Worm (Caenorhabditis elegans) whole organism, L4 larva: ENCODE results near the gene C17H12.8.

ENCODE experiments used
- F10B5.3 ChIP-seq: sonication (generic microtip); optimal IDR thresholded peaks from 2 replicates; lab custom pipeline; 2016; ENCODE audit warnings: mild to moderate bottlenecking, missing genetic modification characterization, missing compliant biosample characterization
- F26F4.8 ChIP-seq: fragments of 200-800 bp; sonication (Bioruptor generic); conservative IDR thresholded peaks from 2 replicates; pipeline ENCODE4 v1.3.6; 2022; ENCODE audit warnings: missing genetic modification characterization, missing compliant biosample characterization
- T26A8.4 ChIP-seq: fragments of 200-800 bp; sonication (Bioruptor generic); IDR thresholded peaks from 2 replicates; pipeline ENCODE4 v1.3.6; 2022; ENCODE audit warnings: missing genetic modification characterization, missing compliant biosample characterization
- Y5F2A.4 ChIP-seq: fragments of 200-800 bp; sonication (Bioruptor generic); optimal IDR thresholded peaks from 2 replicates; lab custom pipeline; 2018; ENCODE audit warnings: mild to moderate bottlenecking, missing genetic modification characterization, missing compliant biosample characterization
- ZK337.2 ChIP-seq: fragments of 200-800 bp; sonication (Bioruptor generic); IDR thresholded peaks from 2 replicates; pipeline ENCODE4 v1.3.6; 2022; ENCODE audit warnings: missing genetic modification reagents, missing genetic modification characterization, missing compliant biosample characterization
- ZK546.5 ChIP-seq, 2 experiments: sonication (generic microtip); optimal IDR thresholded peaks; 2 replicates each; lab custom pipeline; 2017; ENCODE audit warnings: missing biosample characterization in 2 of 2, missing genetic modification characterization in 2 of 2
- aha-1 ChIP-seq: fragments of 150-350 bp; peaks from one replicate; lab custom pipeline; 2014; ENCODE audit warnings: missing biosample characterization, missing genetic modification characterization
- aly-2 ChIP-seq: sonication (generic microtip); optimal IDR thresholded peaks from 2 replicates; lab custom pipeline; 2018; ENCODE audit warnings: missing biosample characterization, missing genetic modification characterization
- ama-1 ChIP-seq: fragments of 150-350 bp; optimal IDR thresholded peaks from 2 replicates; lab custom pipeline; 2014; ENCODE audit warnings: inconsistent platforms, mixed read lengths
- ceh-20 ChIP-seq: fragments of 200-800 bp; sonication (Bioruptor generic); IDR thresholded peaks from 2 replicates; pipeline ENCODE4 v1.3.6; 2022; ENCODE audit warnings: missing genetic modification reagents, missing genetic modification characterization, missing compliant biosample characterization
- ceh-44 ChIP-seq: fragments of 200-800 bp; sonication (Bioruptor generic); IDR thresholded peaks from 2 replicates; pipeline ENCODE4 v1.3.6; 2022; ENCODE audit warnings: missing genetic modification reagents, missing genetic modification characterization, missing compliant biosample characterization
- ceh-62 ChIP-seq: sonication (generic microtip); optimal IDR thresholded peaks from 2 replicates; lab custom pipeline; 2017; ENCODE audit warnings: missing biosample characterization, missing genetic modification characterization
- ceh-82 ChIP-seq: sonication (generic microtip); optimal IDR thresholded peaks from 2 replicates; lab custom pipeline; 2017; ENCODE audit warnings: missing biosample characterization, missing genetic modification characterization
- ces-1 ChIP-seq: fragments of 150-350 bp; sonication (generic microtip); optimal IDR thresholded peaks from 4 replicates; lab custom pipeline; 2014; ENCODE audit warnings: missing biosample characterization, missing genetic modification reagents, missing genetic modification characterization
- dmd-8 ChIP-seq: fragments of 200-800 bp; sonication (Bioruptor generic); IDR thresholded peaks from 2 replicates; pipeline ENCODE4 v1.3.6; 2022; ENCODE audit warnings: missing genetic modification characterization, missing compliant biosample characterization
- duxl-1 ChIP-seq: sonication (generic microtip); optimal IDR thresholded peaks from 2 replicates; lab custom pipeline; 2016; ENCODE audit warnings: mild to moderate bottlenecking, missing genetic modification characterization, moderate library complexity, missing compliant biosample characterization; ENCODE audit not compliant: poor library complexity
- egl-43 ChIP-seq: fragments of 200-800 bp; sonication (Bioruptor generic); IDR thresholded peaks from 2 replicates; pipeline ENCODE4 v1.3.6; 2022; ENCODE audit warnings: missing genetic modification reagents, missing genetic modification characterization, missing compliant biosample characterization
- fkh-10 ChIP-seq: fragments of 150-350 bp; optimal IDR thresholded peaks from 2 replicates; lab custom pipeline; 2014; ENCODE audit warnings: missing biosample characterization, missing genetic modification reagents, missing genetic modification characterization
- fos-1 ChIP-seq: fragments of 150-350 bp; optimal IDR thresholded peaks from 2 replicates; lab custom pipeline; 2014; ENCODE audit warnings: missing biosample characterization, missing genetic modification characterization
- hlh-11 ChIP-seq: fragments of 200-800 bp; sonication (Bioruptor generic); optimal IDR thresholded peaks from 2 replicates; lab custom pipeline; 2018; ENCODE audit warnings: mild to moderate bottlenecking, missing genetic modification characterization, missing compliant biosample characterization
- hlh-30 ChIP-seq: sonication (generic microtip); optimal IDR thresholded peaks from 2 replicates; lab custom pipeline; 2017; ENCODE audit warnings: antibody characterized with exemption, mild to moderate bottlenecking, missing genetic modification characterization, missing compliant biosample characterization; ENCODE audit not compliant: insufficient read depth
- lin-13 ChIP-seq: fragments of 150-350 bp; optimal IDR thresholded peaks from 2 replicates; lab custom pipeline; 2014; ENCODE audit warnings: missing biosample characterization, missing genetic modification reagents, missing genetic modification characterization
- lin-15B ChIP-seq: fragments of 150-350 bp; sonication (generic microtip); optimal IDR thresholded peaks from 3 replicates; lab custom pipeline; 2014; ENCODE audit warnings: missing biosample characterization, missing genetic modification characterization
- lin-29 ChIP-seq: fragments of 200-800 bp; sonication (Bioruptor generic); IDR thresholded peaks from 2 replicates; pipeline ENCODE4 v1.3.6; 2022; ENCODE audit warnings: missing genetic modification reagents, missing genetic modification characterization, missing compliant biosample characterization
- lin-39 ChIP-seq: fragments of 150-350 bp; optimal IDR thresholded peaks from 2 replicates; lab custom pipeline; 2014; ENCODE audit warnings: missing biosample characterization, missing genetic modification reagents, missing genetic modification characterization
- lir-3 ChIP-seq: sonication (generic microtip); optimal IDR thresholded peaks from 2 replicates; lab custom pipeline; 2016; ENCODE audit warnings: mild to moderate bottlenecking, missing genetic modification characterization, missing compliant biosample characterization
- lsy-2 ChIP-seq, 2 experiments: fragments of 150-350 bp in 1 of 2; sonication (generic microtip) in 1 of 2; optimal IDR thresholded peaks; 2 replicates each; lab custom pipeline; 2014 to 2017; ENCODE audit warnings: missing biosample characterization in 2 of 2, missing genetic modification characterization in 2 of 2
- madf-5 ChIP-seq, 2 experiments: fragments of 200-800 bp; sonication (Bioruptor generic); IDR thresholded peaks; 2 replicates each; pipeline ENCODE4 v1.3.6; 2022; ENCODE audit warnings: missing compliant biosample characterization in 2 of 2, missing genetic modification characterization in 2 of 2
- mdt-29 ChIP-seq: fragments of 200-800 bp; sonication (Bioruptor generic); IDR thresholded peaks from 2 replicates; pipeline ENCODE4 v1.3.6; 2022; ENCODE audit warnings: missing genetic modification reagents, missing genetic modification characterization, missing compliant biosample characterization
- nhr-10 ChIP-seq: fragments of 150-350 bp; optimal IDR thresholded peaks from 2 replicates; lab custom pipeline; 2014; ENCODE audit warnings: missing biosample characterization, missing genetic modification characterization
- nhr-11 ChIP-seq: fragments of 150-350 bp; optimal IDR thresholded peaks from 2 replicates; lab custom pipeline; 2014; ENCODE audit warnings: missing biosample characterization, missing genetic modification characterization
- nhr-111 ChIP-seq: fragments of 200-800 bp; sonication (Bioruptor generic); optimal IDR thresholded peaks from 2 replicates; lab custom pipeline; 2018; ENCODE audit warnings: mild to moderate bottlenecking, missing genetic modification characterization, missing compliant biosample characterization
- nhr-25 ChIP-seq: sonication (generic microtip); optimal IDR thresholded peaks from 2 replicates; lab custom pipeline; 2017; ENCODE audit warnings: missing genetic modification characterization, mild to moderate bottlenecking, missing compliant biosample characterization, antibody characterized with exemption, moderate library complexity, borderline replicate concordance; ENCODE audit not compliant: insufficient read depth
- nhr-28 ChIP-seq: fragments of 150-350 bp; optimal IDR thresholded peaks from 2 replicates; lab custom pipeline; 2014; ENCODE audit warnings: missing biosample characterization, missing genetic modification characterization
- nhr-41 ChIP-seq: fragments of 200-800 bp; sonication (Bioruptor generic); IDR thresholded peaks from 2 replicates; pipeline ENCODE4 v1.3.6; 2022; ENCODE audit warnings: missing genetic modification reagents, missing genetic modification characterization, missing compliant biosample characterization
- php-3 ChIP-seq: fragments of 200-800 bp; sonication (Bioruptor generic); IDR thresholded peaks from 2 replicates; pipeline ENCODE4 v1.3.6; 2022; ENCODE audit warnings: missing genetic modification reagents, missing genetic modification characterization, missing compliant biosample characterization
- rbr-2 ChIP-seq: sonication (generic microtip); optimal IDR thresholded peaks from 2 replicates; lab custom pipeline; 2016; ENCODE audit warnings: missing genotype, missing genetic modification characterization, missing compliant biosample characterization
- saeg-2 ChIP-seq: fragments of 200-800 bp; sonication (Bioruptor generic); IDR thresholded peaks from 2 replicates; pipeline ENCODE4 v1.3.6; 2022; ENCODE audit warnings: missing genetic modification reagents, missing genetic modification characterization, missing compliant biosample characterization
- set-16 ChIP-seq: fragments of 200-800 bp; sonication (Bioruptor generic); IDR thresholded peaks from 2 replicates; pipeline ENCODE4 v1.3.6; 2022; ENCODE audit warnings: missing genetic modification reagents, missing genetic modification characterization, missing compliant biosample characterization
- skn-1 ChIP-seq: fragments of 150-350 bp; optimal IDR thresholded peaks from 2 replicates; lab custom pipeline; 2014; ENCODE audit warnings: missing biosample characterization, missing genetic modification characterization
- spr-3 ChIP-seq: fragments of 200-800 bp; sonication (Bioruptor generic); optimal IDR thresholded peaks from 2 replicates; lab custom pipeline; 2018; ENCODE audit warnings: mild to moderate bottlenecking, missing genetic modification characterization, missing compliant biosample characterization
- tag-97 ChIP-seq: fragments of 200-800 bp; sonication (Bioruptor generic); IDR thresholded peaks from 2 replicates; pipeline ENCODE4 v1.3.6; 2022; ENCODE audit warnings: missing genetic modification characterization, missing compliant biosample characterization
- unc-130 ChIP-seq: sonication (generic microtip); optimal IDR thresholded peaks from 2 replicates; lab custom pipeline; 2016; ENCODE audit warnings: missing genetic modification reagents, missing genetic modification characterization, missing compliant biosample characterization
- unc-62 ChIP-seq, 3 experiments: fragments of 150-350 bp in 1 of 3; sonication (generic microtip); optimal IDR thresholded peaks in 2 of 3; peaks in 1 of 3; 1 replicate in 1 of 3; 2 replicates in 2 of 3; lab custom pipeline; 2014 to 2017; ENCODE audit warnings: missing biosample characterization in 3 of 3, missing genetic modification characterization in 3 of 3, missing genetic modification reagents in 3 of 3, missing genotype in 1 of 3
- ztf-7 ChIP-seq: fragments of 150-350 bp; optimal IDR thresholded peaks from 2 replicates; lab custom pipeline; 2014; ENCODE audit warnings: missing biosample characterization, missing genetic modification characterization

C17H12.8 gene

DNA sequence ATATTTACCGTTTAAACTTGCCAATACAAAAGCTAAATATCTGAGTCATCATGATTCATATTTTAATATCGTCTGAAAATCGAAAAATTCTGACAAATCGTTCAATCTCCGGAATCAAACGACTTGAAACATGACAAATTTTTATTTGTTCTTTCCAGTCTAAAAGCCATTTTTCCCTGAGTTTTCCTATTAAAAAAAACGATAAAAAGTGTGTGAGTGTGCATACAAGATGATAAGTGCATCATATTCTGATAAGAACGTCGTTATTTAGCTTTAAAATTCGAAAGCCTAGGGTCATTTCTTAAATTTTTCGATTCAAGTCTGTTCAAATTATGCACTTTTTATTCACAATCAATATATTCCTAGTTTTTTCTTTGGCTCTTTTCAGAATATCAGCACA lies 11.4 kb downstream of the C17H12.8 start, which contains the start of gene H20E11.1 (continued):
- TF ChIP-seq spr-3 (GFP tag; lab: Kevin White, UChicago): no peak
- TF ChIP-seq madf-5 (GFP tag; IDR thresholded peaks at IDR 0.05; lab: Robert Waterston, UW): no peak
- TF ChIP-seq ztf-7 (tag; lab: Kevin White, UChicago): no peak
- TF ChIP-seq php-3: peak; percentile 81; the same call in 1 of the 2 replicates
- no peak for TF ChIP-seq duxl-1 (tag; lab: Kevin White, UChicago)
- TF ChIP-seq saeg-2 (GFP tag; lab: Robert Waterston, UW): no peak
- no peak for TF ChIP-seq Y5F2A.4 (GFP tag; lab: Kevin White, UChicago)
- no peak for TF ChIP-seq lin-39
- no peak for TF ChIP-seq fos-1 (tag; lab: Kevin White, UChicago)
- no peak for TF ChIP-seq nhr-41 (GFP tag; lab: Robert Waterston, UW)
- no peak for TF ChIP-seq lin-29 (GFP tag; lab: Robert Waterston, UW)
- no peak for TF ChIP-seq lin-15B
- no peak for TF ChIP-seq skn-1
- no peak for TF ChIP-seq ZK546.5 (tag; optimal IDR thresholded peaks at IDR 0.05; lab: Kevin White, UChicago)
- no peak for TF ChIP-seq ceh-44

DNA sequence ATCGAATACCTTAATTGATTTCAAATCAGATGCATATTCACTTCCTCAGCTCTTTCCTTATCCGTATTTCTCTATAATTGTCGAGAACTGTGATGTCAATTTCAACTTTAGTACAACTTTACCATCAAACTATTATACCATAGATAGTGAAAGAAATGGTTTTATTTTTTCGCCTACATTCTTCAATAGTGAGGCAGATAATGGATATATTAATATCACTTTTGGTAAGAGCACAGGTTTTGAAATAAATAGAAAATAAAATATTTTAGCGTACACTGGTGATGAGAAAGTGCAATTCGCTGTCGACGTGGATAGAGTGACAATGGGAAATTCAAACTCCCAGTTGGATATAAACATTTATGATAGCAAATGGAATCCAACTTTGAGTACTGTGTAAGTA lies 13.7 kb downstream of the C17H12.8 start:
- TF ChIP-seq unc-62 (GFP tag; optimal IDR thresholded peaks at IDR 0.05 in 1 of 2; lab: Kevin White, UChicago): peak in 1 of 2 experiments; percentile 94
- no peak for TF ChIP-seq unc-62 (tag; optimal IDR thresholded peaks at IDR 0.05; lab: Kevin White, UChicago)
- no peak for TF ChIP-seq ceh-82 (tag; lab: Kevin White, UChicago)

DNA sequence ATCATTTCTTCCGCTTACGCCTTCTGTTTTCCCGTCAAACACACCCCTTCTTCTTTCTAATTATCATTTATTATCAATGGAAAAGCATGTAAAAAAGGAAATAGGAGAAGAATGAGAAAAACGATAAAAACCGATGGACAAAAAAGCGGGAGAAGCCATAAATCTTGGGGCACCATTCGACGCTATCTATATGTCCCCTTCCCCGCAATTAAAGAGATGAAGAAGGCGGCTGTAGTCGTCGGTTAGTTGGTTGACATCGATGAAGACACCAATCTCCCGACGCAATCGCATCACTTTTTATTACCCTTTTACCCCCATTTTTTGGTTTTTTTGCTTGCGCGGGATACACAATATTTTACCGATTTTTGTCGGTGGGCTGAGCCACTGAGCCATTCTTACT lies 15.1 kb downstream of the C17H12.8 start:
- TF ChIP-seq lin-13 (GFP tag; lab: Kevin White, UChicago): no peak
- TF ChIP-seq ces-1 (GFP tag; lab: Kevin White, UChicago): no peak
- 0 out of 2 replicates have a peak, but pooled peaks have one; percentile 33 for TF ChIP-seq php-3
- TF ChIP-seq hlh-11 (tag; lab: Kevin White, UChicago): peak; percentile 33
- TF ChIP-seq ztf-7 (tag; lab: Kevin White, UChicago): no peak
- no peak for TF ChIP-seq skn-1
- TF ChIP-seq egl-43: no peak
- no peak for TF ChIP-seq ama-1 (lab: Kevin White, UChicago)
- TF ChIP-seq unc-130 (GFP tag; lab: Kevin White, UChicago): no peak
- TF ChIP-seq aly-2 (tag; lab: Kevin White, UChicago): no peak
- TF ChIP-seq nhr-25 (tag; lab: Kevin White, UChicago): no peak
- peak; percentile 20 for TF ChIP-seq nhr-28
- TF ChIP-seq ceh-20 (GFP tag; lab: Robert Waterston, UW): peak; percentile 61; the same call in 1 of the 2 replicates
- TF ChIP-seq rbr-2: no peak
- TF ChIP-seq F10B5.3 (tag; lab: Kevin White, UChicago): no peak
- TF ChIP-seq nhr-10 (tag; lab: Kevin White, UChicago): no peak
- no peak for TF ChIP-seq lir-3 (tag; lab: Kevin White, UChicago)

DNA sequence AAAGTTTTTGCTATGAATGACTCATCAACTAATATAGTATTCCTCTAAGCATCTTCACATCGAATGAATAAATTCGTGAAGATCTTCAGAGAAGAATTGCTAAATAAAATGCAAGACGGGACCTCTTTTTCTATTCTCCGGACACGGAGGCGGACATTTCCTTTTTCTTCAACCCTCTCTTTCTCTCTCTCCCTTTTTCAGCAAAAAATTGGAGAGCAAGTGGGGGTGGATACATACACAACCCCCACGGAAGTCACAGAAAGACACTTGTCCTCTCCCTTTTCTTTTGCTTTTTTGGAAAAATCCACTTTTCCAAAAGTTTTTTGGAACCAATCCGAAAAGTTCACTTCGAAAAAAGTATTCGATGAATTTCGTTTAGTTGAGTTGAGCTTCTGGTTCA lies 16.2 kb downstream of the C17H12.8 start:
- TF ChIP-seq fkh-10 (peak; percentile 86), mdt-29 (no peak), ZK337.2 (GFP tag; lab: Robert Waterston, UW) (peak; percentile 62; the same call in 1 of the 2 replicates)

DNA sequence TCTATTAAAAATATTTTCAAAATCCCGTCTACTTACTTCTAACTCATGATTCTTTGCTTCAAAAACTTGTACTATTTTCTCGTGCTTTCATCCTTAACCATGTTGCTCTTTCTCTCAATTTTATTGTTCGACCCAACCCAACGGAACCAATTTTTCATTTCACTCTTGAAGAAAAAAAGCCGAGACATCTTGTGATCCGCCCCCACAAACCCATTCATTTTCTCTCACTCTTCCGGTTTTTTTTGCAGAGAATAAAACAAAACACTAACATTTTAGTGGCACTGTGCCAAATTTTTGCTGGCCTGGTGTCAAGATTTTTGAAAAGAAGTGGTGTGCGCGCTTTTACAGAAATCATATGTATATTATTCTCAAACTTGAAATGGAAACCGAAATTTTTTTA lies 18.3 kb downstream of the C17H12.8 start:
- TF ChIP-seq dmd-8: no peak
- TF ChIP-seq F10B5.3 (tag; lab: Kevin White, UChicago): no peak
- no peak for TF ChIP-seq madf-5 (GFP tag; IDR thresholded peaks at IDR 0.05; lab: Robert Waterston, UW)
- TF ChIP-seq hlh-11 (tag; lab: Kevin White, UChicago): no peak
- TF ChIP-seq nhr-28: no peak
- no peak for TF ChIP-seq ceh-62 (tag; lab: Kevin White, UChicago)
- TF ChIP-seq F26F4.8 (GFP tag; lab: Robert Waterston, UW): no peak
- TF ChIP-seq lin-29 (GFP tag; lab: Robert Waterston, UW): no peak
- 0 out of 2 replicates have a peak, but pooled peaks have one; percentile 43 for TF ChIP-seq ceh-20 (GFP tag; lab: Robert Waterston, UW)
- no peak for TF ChIP-seq T26A8.4 (GFP tag; lab: Robert Waterston, UW)
- peak; percentile 92 for TF ChIP-seq aha-1 (tag; lab: Kevin White, UChicago)
- no peak for TF ChIP-seq tag-97 (GFP tag; lab: Robert Waterston, UW)
- TF ChIP-seq nhr-11 (tag; lab: Kevin White, UChicago): no peak
- no peak for TF ChIP-seq ces-1 (GFP tag; lab: Kevin White, UChicago)
- no peak for TF ChIP-seq mdt-29
- no peak for TF ChIP-seq nhr-111
- TF ChIP-seq set-16 (GFP tag; lab: Robert Waterston, UW): no peak
- TF ChIP-seq lsy-2 (tag; optimal IDR thresholded peaks at IDR 0.05; lab: Kevin White, UChicago): no peak
- TF ChIP-seq hlh-30 (tag; lab: Kevin White, UChicago): peak; percentile 35
